Worm (Caenorhabditis elegans) whole organism, L4 larva: Measurements from ENCODE around the gene C47E8.3.

Source experiments
- F26F4.8 ChIP-seq: fragments of 200-800 bp; sonication (Bioruptor generic); conservative IDR thresholded peaks from 2 replicates; pipeline ENCODE4 v1.3.6; 2022; ENCODE audit warnings: missing genetic modification characterization, missing compliant biosample characterization
- T20F7.1 ChIP-seq: fragments of 200-800 bp; sonication (Bioruptor generic); optimal IDR thresholded peaks from 2 replicates; lab custom pipeline; 2018; ENCODE audit warnings: mild to moderate bottlenecking, missing genetic modification characterization, missing compliant biosample characterization
- Y48G9A.11 ChIP-seq: fragments of 200-800 bp; sonication (Bioruptor generic); IDR thresholded peaks from 2 replicates; pipeline ENCODE4 v1.3.6; 2022; ENCODE audit warnings: missing genetic modification reagents, missing genetic modification characterization, missing compliant biosample characterization
- ZK337.2 ChIP-seq: fragments of 200-800 bp; sonication (Bioruptor generic); IDR thresholded peaks from 2 replicates; pipeline ENCODE4 v1.3.6; 2022; ENCODE audit warnings: missing genetic modification reagents, missing genetic modification characterization, missing compliant biosample characterization
- ZK546.5 ChIP-seq, 2 experiments: sonication (generic microtip); optimal IDR thresholded peaks; 2 replicates each; lab custom pipeline; 2017; ENCODE audit warnings: missing biosample characterization in 2 of 2, missing genetic modification characterization in 2 of 2
- ama-1 ChIP-seq: fragments of 150-350 bp; optimal IDR thresholded peaks from 2 replicates; lab custom pipeline; 2014; ENCODE audit warnings: inconsistent platforms, mixed read lengths
- arid-1 ChIP-seq: fragments of 200-800 bp; sonication (Bioruptor generic); conservative IDR thresholded peaks from 2 replicates; pipeline ENCODE4 v1.3.6; 2022; ENCODE audit warnings: missing genetic modification reagents, missing genetic modification characterization, missing compliant biosample characterization
- ceh-20 ChIP-seq: fragments of 200-800 bp; sonication (Bioruptor generic); IDR thresholded peaks from 2 replicates; pipeline ENCODE4 v1.3.6; 2022; ENCODE audit warnings: missing genetic modification reagents, missing genetic modification characterization, missing compliant biosample characterization
- ceh-28 ChIP-seq: fragments of 150-350 bp; optimal IDR thresholded peaks from 2 replicates; lab custom pipeline; 2014; ENCODE audit warnings: missing biosample characterization, missing genetic modification reagents, missing genetic modification characterization
- ceh-62 ChIP-seq: sonication (generic microtip); optimal IDR thresholded peaks from 2 replicates; lab custom pipeline; 2017; ENCODE audit warnings: missing biosample characterization, missing genetic modification characterization
- ces-1 ChIP-seq: fragments of 150-350 bp; sonication (generic microtip); optimal IDR thresholded peaks from 4 replicates; lab custom pipeline; 2014; ENCODE audit warnings: missing biosample characterization, missing genetic modification reagents, missing genetic modification characterization
- cey-2 ChIP-seq: sonication (generic microtip); optimal IDR thresholded peaks from 3 replicates; lab custom pipeline; 2017; ENCODE audit warnings: missing genetic modification characterization, mild to moderate bottlenecking, missing compliant biosample characterization, antibody characterized with exemption, borderline replicate concordance; ENCODE audit not compliant: insufficient read depth
- daf-19 ChIP-seq: fragments of 200-800 bp; sonication (Bioruptor generic); conservative IDR thresholded peaks from 2 replicates; pipeline ENCODE4 v1.3.6; 2022; ENCODE audit warnings: missing genetic modification characterization, missing compliant biosample characterization
- daf-8 ChIP-seq: fragments of 200-800 bp; sonication (Bioruptor generic); IDR thresholded peaks from 2 replicates; pipeline ENCODE4 v1.3.6; 2022; ENCODE audit warnings: missing genetic modification characterization, missing compliant biosample characterization
- dmd-6 ChIP-seq: fragments of 200-800 bp; sonication (Bioruptor generic); IDR thresholded peaks from 2 replicates; pipeline ENCODE4 v1.3.6; 2022; ENCODE audit warnings: missing genetic modification reagents, missing genetic modification characterization, missing compliant biosample characterization
- dmd-9 ChIP-seq: fragments of 200-800 bp; sonication (Bioruptor generic); IDR thresholded peaks from 2 replicates; pipeline ENCODE4 v1.3.6; 2022; ENCODE audit warnings: missing genetic modification reagents, missing genetic modification characterization, missing compliant biosample characterization
- egl-27 ChIP-seq: sonication (generic microtip); optimal IDR thresholded peaks from 3 replicates; lab custom pipeline; 2017; ENCODE audit warnings: missing biosample characterization, missing genetic modification reagents, missing genetic modification characterization
- egl-43 ChIP-seq: fragments of 200-800 bp; sonication (Bioruptor generic); IDR thresholded peaks from 2 replicates; pipeline ENCODE4 v1.3.6; 2022; ENCODE audit warnings: missing genetic modification reagents, missing genetic modification characterization, missing compliant biosample characterization
- fos-1 ChIP-seq: fragments of 150-350 bp; optimal IDR thresholded peaks from 2 replicates; lab custom pipeline; 2014; ENCODE audit warnings: missing biosample characterization, missing genetic modification characterization
- hlh-11 ChIP-seq: fragments of 200-800 bp; sonication (Bioruptor generic); optimal IDR thresholded peaks from 2 replicates; lab custom pipeline; 2018; ENCODE audit warnings: mild to moderate bottlenecking, missing genetic modification characterization, missing compliant biosample characterization
- hlh-30 ChIP-seq: sonication (generic microtip); optimal IDR thresholded peaks from 2 replicates; lab custom pipeline; 2017; ENCODE audit warnings: antibody characterized with exemption, mild to moderate bottlenecking, missing genetic modification characterization, missing compliant biosample characterization; ENCODE audit not compliant: insufficient read depth
- jun-1 ChIP-seq: fragments of 150-350 bp; optimal IDR thresholded peaks from 2 replicates; lab custom pipeline; 2014; ENCODE audit warnings: missing biosample characterization, missing genetic modification reagents, missing genetic modification characterization
- lim-7 ChIP-seq: fragments of 200-800 bp; sonication (Bioruptor generic); IDR thresholded peaks from 2 replicates; pipeline ENCODE4 v1.3.6; 2022; ENCODE audit warnings: missing genetic modification characterization, missing compliant biosample characterization
- lin-15B ChIP-seq: fragments of 150-350 bp; sonication (generic microtip); optimal IDR thresholded peaks from 3 replicates; lab custom pipeline; 2014; ENCODE audit warnings: missing biosample characterization, missing genetic modification characterization
- lin-38 ChIP-seq: fragments of 200-800 bp; sonication (Bioruptor generic); IDR thresholded peaks from 2 replicates; pipeline ENCODE4 v1.3.6; 2022; ENCODE audit warnings: missing genetic modification reagents, missing genetic modification characterization, missing compliant biosample characterization
- lir-3 ChIP-seq: sonication (generic microtip); optimal IDR thresholded peaks from 2 replicates; lab custom pipeline; 2016; ENCODE audit warnings: mild to moderate bottlenecking, missing genetic modification characterization, missing compliant biosample characterization
- mes-2 ChIP-seq: sonication (generic microtip); optimal IDR thresholded peaks from 2 replicates; lab custom pipeline; 2016; ENCODE audit warnings: missing genotype, mild to moderate bottlenecking, missing genetic modification characterization, missing compliant biosample characterization; ENCODE audit not compliant: poor library complexity, severe bottlenecking
- nhr-10 ChIP-seq: fragments of 150-350 bp; optimal IDR thresholded peaks from 2 replicates; lab custom pipeline; 2014; ENCODE audit warnings: missing biosample characterization, missing genetic modification characterization
- nhr-102 ChIP-seq: sonication (generic microtip); optimal IDR thresholded peaks from 2 replicates; lab custom pipeline; 2016; ENCODE audit warnings: mild to moderate bottlenecking, missing genetic modification characterization, moderate library complexity, missing compliant biosample characterization
- nhr-111 ChIP-seq: fragments of 200-800 bp; sonication (Bioruptor generic); optimal IDR thresholded peaks from 2 replicates; lab custom pipeline; 2018; ENCODE audit warnings: mild to moderate bottlenecking, missing genetic modification characterization, missing compliant biosample characterization
- nhr-41 ChIP-seq: fragments of 200-800 bp; sonication (Bioruptor generic); IDR thresholded peaks from 2 replicates; pipeline ENCODE4 v1.3.6; 2022; ENCODE audit warnings: missing genetic modification reagents, missing genetic modification characterization, missing compliant biosample characterization
- nhr-48 ChIP-seq: sonication (generic microtip); optimal IDR thresholded peaks from 2 replicates; lab custom pipeline; 2016; ENCODE audit warnings: mild to moderate bottlenecking, missing genetic modification characterization, missing compliant biosample characterization
- nhr-76 ChIP-seq: fragments of 150-350 bp; optimal IDR thresholded peaks from 2 replicates; lab custom pipeline; 2014; ENCODE audit warnings: missing biosample characterization, missing genetic modification characterization
- nhr-77 ChIP-seq: fragments of 150-350 bp; optimal IDR thresholded peaks from 2 replicates; lab custom pipeline; 2014; ENCODE audit warnings: missing biosample characterization, missing genetic modification characterization
- pha-4 ChIP-seq, 2 experiments: fragments of 150-350 bp in 1 of 2; fragments of 200-800 bp in 1 of 2; sonication (Bioruptor generic) in 1 of 2; IDR thresholded peaks in 1 of 2; optimal IDR thresholded peaks in 1 of 2; 2 replicates each; pipeline versions ENCODE4 v1.3.6 to Lab custom; 2014 to 2022; ENCODE audit warnings: missing genetic modification characterization in 2 of 2, missing genetic modification reagents in 2 of 2, missing biosample characterization in 1 of 2, missing compliant biosample characterization in 1 of 2
- php-3 ChIP-seq: fragments of 200-800 bp; sonication (Bioruptor generic); IDR thresholded peaks from 2 replicates; pipeline ENCODE4 v1.3.6; 2022; ENCODE audit warnings: missing genetic modification reagents, missing genetic modification characterization, missing compliant biosample characterization
- saeg-2 ChIP-seq: fragments of 200-800 bp; sonication (Bioruptor generic); IDR thresholded peaks from 2 replicates; pipeline ENCODE4 v1.3.6; 2022; ENCODE audit warnings: missing genetic modification reagents, missing genetic modification characterization, missing compliant biosample characterization
- sdz-12 ChIP-seq: fragments of 200-800 bp; sonication (Bioruptor generic); optimal IDR thresholded peaks from 2 replicates; lab custom pipeline; 2018; ENCODE audit warnings: mild to moderate bottlenecking, missing genetic modification characterization, missing compliant biosample characterization
- skn-1 ChIP-seq: fragments of 150-350 bp; optimal IDR thresholded peaks from 2 replicates; lab custom pipeline; 2014; ENCODE audit warnings: missing biosample characterization, missing genetic modification characterization
- snpc-1.2 ChIP-seq: fragments of 200-800 bp; sonication (Bioruptor generic); IDR thresholded peaks from 2 replicates; pipeline ENCODE4 v1.3.6; 2022; ENCODE audit warnings: missing genetic modification reagents, missing genetic modification characterization, missing compliant biosample characterization
- snpc-4 ChIP-seq: fragments of 150-350 bp; optimal IDR thresholded peaks from 2 replicates; lab custom pipeline; 2014; ENCODE audit warnings: missing biosample characterization, missing genetic modification characterization
- spr-1 ChIP-seq: sonication (generic microtip); optimal IDR thresholded peaks from 2 replicates; lab custom pipeline; 2016; ENCODE audit warnings: mild to moderate bottlenecking, missing genetic modification characterization, missing compliant biosample characterization
- tag-97 ChIP-seq: fragments of 200-800 bp; sonication (Bioruptor generic); IDR thresholded peaks from 2 replicates; pipeline ENCODE4 v1.3.6; 2022; ENCODE audit warnings: missing genetic modification characterization, missing compliant biosample characterization
- unc-39 ChIP-seq: sonication (generic microtip); optimal IDR thresholded peaks from 2 replicates; lab custom pipeline; 2017; ENCODE audit warnings: missing biosample characterization, missing genetic modification characterization
- unc-62 ChIP-seq, 3 experiments: fragments of 150-350 bp in 1 of 3; sonication (generic microtip); optimal IDR thresholded peaks in 2 of 3; peaks in 1 of 3; 1 replicate in 1 of 3; 2 replicates in 2 of 3; lab custom pipeline; 2014 to 2017; ENCODE audit warnings: missing biosample characterization in 3 of 3, missing genetic modification characterization in 3 of 3, missing genetic modification reagents in 3 of 3, missing genotype in 1 of 3

The C47E8.3 gene

DNA sequence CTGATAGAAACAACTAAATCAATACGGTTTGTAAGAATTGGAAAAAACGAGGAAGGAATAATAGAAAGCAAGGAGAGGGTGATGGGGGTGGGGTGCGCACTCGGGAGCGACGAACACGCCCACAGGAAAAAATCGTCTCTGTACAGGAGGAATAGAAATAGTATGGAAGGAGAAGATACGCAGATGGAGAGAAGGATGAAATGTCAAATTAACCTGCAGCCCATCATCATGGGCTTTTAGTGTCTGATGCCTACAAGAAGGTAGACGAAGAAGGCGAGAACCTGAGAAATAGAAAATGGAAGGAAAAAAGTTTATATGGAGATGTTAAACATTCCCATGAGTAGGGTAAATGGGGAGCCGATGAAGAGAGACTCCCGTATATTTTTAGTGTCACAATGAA is 45.0 kb upstream of the C47E8.3 start, which contains the start of gene F43D2.6:
F43D2.6 (minus strand) TSS at position 62 of the 400 bp plus-strand sequence.
- TF ChIP-seq nhr-48 (tag; lab: Kevin White, UChicago) (no peak), nhr-111 (GFP tag; lab: Kevin White, UChicago) (no peak), nhr-76 (no peak), F26F4.8 (GFP tag; lab: Robert Waterston, UW) (no peak), hlh-11 (no peak), T20F7.1 (no peak), nhr-77 (tag; lab: Kevin White, UChicago) (no peak), ZK337.2 (GFP tag; lab: Robert Waterston, UW) (no peak), daf-8 (GFP tag; lab: Robert Waterston, UW) (no peak)
- TF ChIP-seq, all 104 proteins: peak for 0

- no peak for TF ChIP-seq ceh-28 (tag; lab: Kevin White, UChicago)
- TF ChIP-seq ceh-20: no peak
- no peak for TF ChIP-seq pha-4 (GFP tag; IDR thresholded peaks at IDR 0.05; lab: Robert Waterston, UW)
- TF ChIP-seq pha-4 (tag; optimal IDR thresholded peaks at IDR 0.05; lab: Kevin White, UChicago): no peak
- no peak for TF ChIP-seq lin-38 (GFP tag; lab: Robert Waterston, UW)
- no peak for TF ChIP-seq jun-1 (tag; lab: Kevin White, UChicago)
- TF ChIP-seq php-3 (GFP tag; lab: Robert Waterston, UW): no peak
- no peak for TF ChIP-seq unc-39
- no peak for TF ChIP-seq dmd-9 (GFP tag; lab: Robert Waterston, UW)
- TF ChIP-seq daf-8 (GFP tag; lab: Robert Waterston, UW): no peak
Observed at ce11 chrV:14638075-14638474, 42.0 kb upstream of the C47E8.3 start.

ce11 chrV:14640071-14640470 is 40.0 kb upstream of the C47E8.3 start, which contains the start of gene F43D2.7:
Gene F43D2.7, minus strand, starts transcription at chrV:14640171.
- TF ChIP-seq ama-1 (no peak), sdz-12 (no peak), pha-4 (GFP tag; IDR thresholded peaks at IDR 0.05; lab: Robert Waterston, UW) (no peak), pha-4 (tag; optimal IDR thresholded peaks at IDR 0.05; lab: Kevin White, UChicago) (no peak), lim-7 (no peak), fos-1 (tag; lab: Kevin White, UChicago) (no peak), nhr-76 (no peak), arid-1 (GFP tag; lab: Robert Waterston, UW) (no peak), Y48G9A.11 (GFP tag; lab: Robert Waterston, UW) (no peak), nhr-41 (no peak), hlh-30 (no peak)
- TF ChIP-seq, all 104 proteins: peak for 0

- peak; percentile 66 for TF ChIP-seq dmd-6 (GFP tag; lab: Robert Waterston, UW)
- no peak for TF ChIP-seq saeg-2 (GFP tag; lab: Robert Waterston, UW)
- no peak for TF ChIP-seq tag-97
- no peak for TF ChIP-seq skn-1 (tag; lab: Kevin White, UChicago)
- no peak for TF ChIP-seq spr-1 (tag; lab: Kevin White, UChicago)
- TF ChIP-seq snpc-4 (tag; lab: Kevin White, UChicago): no peak
- TF ChIP-seq ceh-62: no peak
- TF ChIP-seq ZK546.5 (tag; optimal IDR thresholded peaks at IDR 0.05; lab: Kevin White, UChicago): no peak
- TF ChIP-seq jun-1 (tag; lab: Kevin White, UChicago): no peak
- TF ChIP-seq hlh-11: peak; percentile 78
- no peak for TF ChIP-seq ces-1
- TF ChIP-seq egl-43 (GFP tag; lab: Robert Waterston, UW): no peak
- peak in 1 of 2 experiments; percentile 33 for TF ChIP-seq unc-62 (GFP tag; optimal IDR thresholded peaks at IDR 0.05 in 1 of 2; lab: Kevin White, UChicago)
- TF ChIP-seq unc-62 (tag; optimal IDR thresholded peaks at IDR 0.05; lab: Kevin White, UChicago): no peak
- no peak for TF ChIP-seq daf-19 (GFP tag; lab: Robert Waterston, UW)
- no peak for TF ChIP-seq egl-27
- TF ChIP-seq cey-2 (tag; lab: Kevin White, UChicago): no peak
- TF ChIP-seq nhr-10 (tag; lab: Kevin White, UChicago): no peak
- TF ChIP-seq php-3 (GFP tag; lab: Robert Waterston, UW): no peak
- TF ChIP-seq mes-2: peak; percentile 6
- TF ChIP-seq lin-15B (tag; lab: Kevin White, UChicago): no peak
- TF ChIP-seq unc-39: no peak
- TF ChIP-seq nhr-77 (tag; lab: Kevin White, UChicago): peak; percentile 48
- no peak for TF ChIP-seq ceh-20
- TF ChIP-seq snpc-1.2 (GFP tag; lab: Robert Waterston, UW): no peak
- TF ChIP-seq nhr-102: no peak
- TF ChIP-seq lir-3 (tag; lab: Kevin White, UChicago): no peak
Observed at ce11 chrV:14640769-14641168, 39.3 kb upstream of the C47E8.3 start, which contains the start of gene C54G10.1. Gene C54G10.1, plus strand, starts transcription at chrV:14641101.
